Worm (Caenorhabditis elegans) whole organism, L3 larva: ENCODE data around the gene npr-31.

Experiments used
- R02D3.7 ChIP-seq: fragments of 150-350 bp; optimal IDR thresholded peaks from 2 replicates; lab custom pipeline; 2014; ENCODE audit warnings: missing biosample characterization, missing genetic modification characterization
- ZK546.5 ChIP-seq: sonication (generic microtip); optimal IDR thresholded peaks from 2 replicates; lab custom pipeline; 2017; ENCODE audit warnings: missing biosample characterization, missing genetic modification characterization
- aly-2 ChIP-seq: fragments of 150-350 bp; optimal IDR thresholded peaks from 2 replicates; lab custom pipeline; 2014; ENCODE audit warnings: missing biosample characterization, missing genetic modification characterization
- ceh-16 ChIP-seq: sonication (generic microtip); optimal IDR thresholded peaks from 2 replicates; lab custom pipeline; 2017; ENCODE audit warnings: missing biosample characterization, missing genetic modification characterization
- ceh-28 ChIP-seq: fragments of 150-350 bp; optimal IDR thresholded peaks from 2 replicates; lab custom pipeline; 2014; ENCODE audit warnings: missing biosample characterization, missing genetic modification reagents, missing genetic modification characterization
- ceh-82 ChIP-seq: fragments of 150-350 bp; optimal IDR thresholded peaks from 2 replicates; lab custom pipeline; 2014; ENCODE audit warnings: missing biosample characterization, missing genetic modification characterization
- ceh-9 ChIP-seq: sonication (generic microtip); optimal IDR thresholded peaks from 2 replicates; lab custom pipeline; 2018; ENCODE audit warnings: missing biosample characterization, missing genetic modification characterization
- daf-12 ChIP-seq: fragments of 150-350 bp; optimal IDR thresholded peaks from 2 replicates; lab custom pipeline; 2014; ENCODE audit warnings: missing biosample characterization, missing genetic modification reagents, missing genetic modification characterization
- egl-27 ChIP-seq: sonication (generic microtip); optimal IDR thresholded peaks from 4 replicates; lab custom pipeline; 2017; ENCODE audit warnings: missing biosample characterization, missing genetic modification reagents, missing genetic modification characterization
- egl-5 ChIP-seq: fragments of 150-350 bp; optimal IDR thresholded peaks from 2 replicates; lab custom pipeline; 2017; ENCODE audit warnings: missing biosample characterization, missing genetic modification reagents, missing genetic modification characterization, inconsistent platforms
- elt-1 ChIP-seq: fragments of 150-350 bp; optimal IDR thresholded peaks from 2 replicates; lab custom pipeline; 2014; ENCODE audit warnings: missing biosample characterization, missing genetic modification characterization
- elt-3 ChIP-seq, 3 experiments: fragments of 150-350 bp in 1 of 3; sonication (generic microtip) in 2 of 3; optimal IDR thresholded peaks; 2 replicates in 2 of 3; 4 replicates in 1 of 3; lab custom pipeline; 2014 to 2017; ENCODE audit warnings: missing biosample characterization in 3 of 3, missing genetic modification characterization in 3 of 3
- eor-1 ChIP-seq, 2 experiments: fragments of 150-350 bp; optimal IDR thresholded peaks; 2 replicates each; lab custom pipeline; 2014 to 2018; ENCODE audit warnings: missing biosample characterization in 2 of 2, missing genetic modification characterization in 2 of 2
- fkh-2 ChIP-seq: fragments of 150-350 bp; optimal IDR thresholded peaks from 2 replicates; lab custom pipeline; 2014; ENCODE audit warnings: missing biosample characterization, missing genetic modification reagents, missing genetic modification characterization
- fos-1 ChIP-seq: fragments of 150-350 bp; optimal IDR thresholded peaks from 2 replicates; lab custom pipeline; 2014; ENCODE audit warnings: missing biosample characterization, missing genetic modification characterization
- jun-1 ChIP-seq: fragments of 150-350 bp; optimal IDR thresholded peaks from 2 replicates; lab custom pipeline; 2014; ENCODE audit warnings: missing biosample characterization, missing genetic modification reagents, missing genetic modification characterization
- lin-15B ChIP-seq: fragments of 150-350 bp; optimal IDR thresholded peaks from 2 replicates; lab custom pipeline; 2014; ENCODE audit warnings: missing biosample characterization, missing genetic modification characterization
- lin-39 ChIP-seq: fragments of 150-350 bp; optimal IDR thresholded peaks from 2 replicates; lab custom pipeline; 2018; ENCODE audit warnings: missing biosample characterization, missing genetic modification reagents, missing genetic modification characterization
- lsy-12 ChIP-seq: sonication (generic microtip); optimal IDR thresholded peaks from 2 replicates; lab custom pipeline; 2016; ENCODE audit warnings: mild to moderate bottlenecking, missing genetic modification characterization, missing compliant biosample characterization
- mdl-1 ChIP-seq: fragments of 150-350 bp; optimal IDR thresholded peaks from 2 replicates; lab custom pipeline; 2014; ENCODE audit warnings: missing biosample characterization, missing genetic modification characterization
- nhr-11 ChIP-seq: fragments of 150-350 bp; optimal IDR thresholded peaks from 2 replicates; lab custom pipeline; 2014; ENCODE audit warnings: missing biosample characterization, missing genetic modification characterization
- nhr-12 ChIP-seq: fragments of 150-350 bp; optimal IDR thresholded peaks from 2 replicates; lab custom pipeline; 2014; ENCODE audit warnings: missing biosample characterization, missing genetic modification characterization
- nhr-23 ChIP-seq: fragments of 150-350 bp; optimal IDR thresholded peaks from 2 replicates; lab custom pipeline; 2014; ENCODE audit warnings: missing biosample characterization, missing genetic modification reagents, missing genetic modification characterization
- nhr-237 ChIP-seq: fragments of 150-350 bp; optimal IDR thresholded peaks from 2 replicates; lab custom pipeline; 2014; ENCODE audit warnings: missing biosample characterization, missing genetic modification characterization
- nhr-43 ChIP-seq: sonication (generic microtip); optimal IDR thresholded peaks from 2 replicates; lab custom pipeline; 2016; ENCODE audit warnings: mild to moderate bottlenecking, missing genetic modification characterization, missing compliant biosample characterization; ENCODE audit not compliant: poor library complexity, severe bottlenecking
- nhr-67 ChIP-seq: fragments of 150-350 bp; optimal IDR thresholded peaks from 2 replicates; lab custom pipeline; 2014; ENCODE audit warnings: missing biosample characterization, missing genetic modification characterization
- nhr-77 ChIP-seq: fragments of 150-350 bp; optimal IDR thresholded peaks from 2 replicates; lab custom pipeline; 2014; ENCODE audit warnings: missing biosample characterization, missing genetic modification characterization
- pha-4 ChIP-seq: fragments of 150-350 bp; optimal IDR thresholded peaks from 2 replicates; lab custom pipeline; 2014; ENCODE audit warnings: missing biosample characterization, missing genetic modification reagents, missing genetic modification characterization
- pqm-1 ChIP-seq: fragments of 150-350 bp; optimal IDR thresholded peaks from 2 replicates; lab custom pipeline; 2017; ENCODE audit warnings: missing biosample characterization, missing genetic modification characterization, inconsistent platforms
- skn-1 ChIP-seq: fragments of 150-350 bp; optimal IDR thresholded peaks from 2 replicates; lab custom pipeline; 2014; ENCODE audit warnings: missing biosample characterization, missing genetic modification characterization
- tbx-2 ChIP-seq: sonication (generic microtip); optimal IDR thresholded peaks from 2 replicates; lab custom pipeline; 2016; ENCODE audit warnings: mild to moderate bottlenecking, missing genetic modification characterization, missing compliant biosample characterization
- unc-62 ChIP-seq: fragments of 150-350 bp; sonication (generic microtip); optimal IDR thresholded peaks from 4 replicates; lab custom pipeline; 2014; ENCODE audit warnings: missing biosample characterization, missing genetic modification reagents, missing genetic modification characterization
- zag-1 ChIP-seq: fragments of 150-350 bp; optimal IDR thresholded peaks from 2 replicates; lab custom pipeline; 2014; ENCODE audit warnings: missing biosample characterization, missing genetic modification characterization

The npr-31 gene

ce11 chrII:7111657-7112049, 32.8 kb upstream of the npr-31 start, which contains the start of gene F10E7.5 (continued):
- TF ChIP-seq pqm-1 (tag; lab: Kevin White, UChicago), result no peak

- TF ChIP-seq elt-1 (tag; lab: Kevin White, UChicago), result no peak
Observed at ce11 chrII:7112780-7113179, 31.6 kb upstream of the npr-31 start, which contains the start of gene F10E7.6. F10E7.6 (plus strand) TSS chrII:7113080.

DNA sequence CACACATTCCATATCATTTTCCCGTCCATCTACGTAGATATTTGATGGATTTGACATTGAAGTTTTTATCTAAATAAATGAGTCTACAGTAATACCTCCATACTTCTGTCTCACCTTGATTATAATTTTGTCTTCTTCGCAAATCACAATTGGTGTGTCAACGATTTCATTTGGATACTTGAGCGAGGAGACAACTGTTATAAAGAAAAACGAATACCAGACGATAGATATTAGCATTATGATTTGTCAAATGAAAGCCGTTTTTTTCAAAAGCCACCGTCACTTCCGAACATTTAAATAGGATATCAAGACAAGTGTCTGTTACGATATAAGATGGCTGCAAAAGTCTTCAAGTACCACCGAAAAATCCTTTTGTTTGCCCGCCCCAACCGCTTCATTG, 28.8 kb upstream of the npr-31 start, which contains the start of gene cutl-5:
Gene cutl-5, minus strand, starts transcription at position 269 of the 400 bp plus-strand sequence.
- no peak for TF ChIP-seq jun-1 (tag; lab: Kevin White, UChicago)

DNA sequence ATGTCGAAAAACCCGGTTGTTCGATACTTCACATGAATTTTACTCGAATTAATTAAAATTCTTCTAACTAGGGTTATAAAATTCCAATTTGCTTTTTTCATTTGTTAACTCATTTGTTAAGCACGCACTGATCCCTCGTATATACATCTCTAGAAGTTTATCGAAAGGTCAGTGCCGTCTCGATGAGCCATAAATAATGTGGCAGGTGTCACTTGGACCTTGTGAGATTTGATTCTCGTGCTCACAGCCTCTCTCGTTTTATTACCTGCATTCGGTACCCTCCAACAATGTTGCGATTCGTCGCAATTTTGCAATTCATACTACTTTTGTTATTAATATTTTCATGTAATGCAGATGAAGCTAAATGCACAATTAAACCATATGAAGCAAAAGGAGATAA, 28.1 kb upstream of the npr-31 start, which contains the start of gene spon-1:
Gene spon-1, plus strand, starts transcription at position 208 of the 400 bp plus-strand sequence.
- TF ChIP-seq nhr-12 (tag; lab: Kevin White, UChicago) (no peak), daf-12 (tag; lab: Kevin White, UChicago) (no peak), ZK546.5 (tag; lab: Kevin White, UChicago) (no peak), ceh-9 (tag; lab: Kevin White, UChicago) (no peak), lsy-12 (tag; lab: Kevin White, UChicago) (no peak), egl-5 (tag; lab: Kevin White, UChicago) (no peak), eor-1 (tag; optimal IDR thresholded peaks at IDR 0.05; lab: Kevin White, UChicago) (no peak), unc-62 (GFP tag; lab: Kevin White, UChicago) (no peak), nhr-11 (tag; lab: Kevin White, UChicago) (no peak), egl-27 (tag; lab: Kevin White, UChicago) (no peak), nhr-237 (no peak), nhr-23 (tag; lab: Kevin White, UChicago) (no peak), pha-4 (no peak), lin-39 (tag; lab: Kevin White, UChicago) (no peak), mdl-1 (tag; lab: Kevin White, UChicago) (no peak), nhr-43 (tag; lab: Kevin White, UChicago) (no peak), tbx-2 (tag; lab: Kevin White, UChicago) (no peak), jun-1 (tag; lab: Kevin White, UChicago) (no peak), elt-3 (tag; optimal IDR thresholded peaks at IDR 0.05; lab: Kevin White, UChicago) (no peak)

DNA sequence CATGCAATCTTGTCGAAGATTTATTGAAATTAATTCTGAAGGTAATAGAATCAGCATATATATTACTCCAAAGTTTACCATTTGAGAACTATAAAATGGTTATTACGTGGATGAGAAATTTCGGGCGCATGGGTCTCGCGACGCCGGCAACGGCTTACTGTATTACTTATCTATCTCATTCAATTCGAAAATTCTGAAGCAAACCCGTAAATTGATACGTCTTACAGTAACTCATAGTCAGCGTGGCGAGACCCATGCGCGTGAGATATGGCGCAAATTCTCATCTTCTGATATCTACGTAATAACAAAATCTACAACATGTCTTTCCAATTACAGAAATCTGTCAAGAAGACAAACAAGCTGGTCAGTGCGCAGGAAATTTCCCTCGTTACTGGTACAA, 24.9 kb upstream of the npr-31 start:
- TF ChIP-seq nhr-11 (tag; lab: Kevin White, UChicago) (no peak), ceh-9 (tag; lab: Kevin White, UChicago) (no peak), R02D3.7 (tag; lab: Kevin White, UChicago) (no peak), lin-15B (tag; lab: Kevin White, UChicago) (no peak)
- TF ChIP-seq, all 47 proteins: peak for 0

DNA sequence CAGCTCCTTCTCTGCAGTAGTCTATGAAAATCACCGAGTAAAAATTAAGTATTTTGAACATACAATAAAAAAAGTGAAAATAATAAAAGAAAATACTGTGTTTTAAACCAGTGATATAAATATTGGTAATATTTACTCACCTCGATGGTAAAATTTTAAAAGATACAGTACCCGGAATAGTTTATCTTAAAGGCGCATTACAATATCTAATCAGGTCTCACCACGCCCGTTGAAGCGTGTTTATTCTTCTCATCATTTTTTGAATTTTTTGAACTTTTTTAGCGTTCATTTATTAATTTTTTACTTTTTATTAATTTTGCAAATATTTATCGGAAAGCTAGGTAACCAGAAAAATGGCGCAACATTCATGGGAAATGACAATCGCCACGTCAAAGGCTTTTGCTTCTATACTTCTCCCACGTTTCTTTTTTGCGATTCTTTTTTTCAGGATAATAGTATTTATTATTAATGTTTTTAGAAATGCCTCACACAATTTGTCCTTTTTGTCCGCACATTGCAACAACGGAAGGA, 22.6 kb upstream of the npr-31 start, which contains the start of gene F10E7.2:
Gene F10E7.2, plus strand, starts transcription at position 481 of the 531 bp plus-strand sequence.
- TF ChIP-seq nhr-77 (no peak), fos-1 (no peak), pqm-1 (tag; lab: Kevin White, UChicago) (no peak), tbx-2 (tag; lab: Kevin White, UChicago) (no peak), ceh-9 (tag; lab: Kevin White, UChicago) (no peak), ceh-82 (tag; lab: Kevin White, UChicago) (no peak), elt-3 (tag; optimal IDR thresholded peaks at IDR 0.05; lab: Kevin White, UChicago) (no peak), elt-1 (tag; lab: Kevin White, UChicago) (no peak), ceh-28 (tag; lab: Kevin White, UChicago) (no peak), ZK546.5 (tag; lab: Kevin White, UChicago) (no peak), fkh-2 (no peak), lin-39 (tag; lab: Kevin White, UChicago) (no peak), aly-2 (no peak), nhr-67 (no peak), lsy-12 (tag; lab: Kevin White, UChicago) (no peak), ceh-16 (no peak), zag-1 (tag; lab: Kevin White, UChicago) (no peak), skn-1 (tag; lab: Kevin White, UChicago) (no peak)
